Worm (Caenorhabditis elegans): ENCODE measurements around the gene uev-2.

Gene uev-2

ce11 chrIII:5588746-5589145, 5.8 kb downstream of the uev-2 start:
- no peak for TF ChIP-seq ama-1 (optimal IDR thresholded peaks at IDR 0.05)
- TF ChIP-seq ceh-6 (GFP tag; optimal IDR thresholded peaks at IDR 0.05): no peak
- no peak for TF ChIP-seq nhr-11 (tag; optimal IDR thresholded peaks at IDR 0.05)
- TF ChIP-seq K09A11.1 (tag; optimal IDR thresholded peaks at IDR 0.05; ENCODE audit: insufficient read depth): no peak
- no peak for TF ChIP-seq unc-3 (GFP tag; conservative IDR thresholded peaks at IDR 0.05)
- TF ChIP-seq unc-3 (tag; optimal IDR thresholded peaks at IDR 0.05): no peak
- TF ChIP-seq pqm-1 (tag; optimal IDR thresholded peaks at IDR 0.05): no peak
- TF ChIP-seq ceh-14 (tag; optimal IDR thresholded peaks at IDR 0.05): no peak
- TF ChIP-seq pag-3 (tag; optimal IDR thresholded peaks at IDR 0.05; ENCODE audit: borderline replicate concordance): no peak
- no peak for TF ChIP-seq ets-4 (tag; optimal IDR thresholded peaks at IDR 0.05)
- no peak for TF ChIP-seq ceh-9 (tag; optimal IDR thresholded peaks at IDR 0.05)
- TF ChIP-seq pha-4 (tag; optimal IDR thresholded peaks at IDR 0.05): no peak
- no peak for TF ChIP-seq ceh-34 (tag; optimal IDR thresholded peaks at IDR 0.05)
- no peak for TF ChIP-seq pha-2 (tag; optimal IDR thresholded peaks at IDR 0.05)
- TF ChIP-seq ceh-31 (tag; optimal IDR thresholded peaks at IDR 0.05): no peak
- no peak for TF ChIP-seq ceh-45 (GFP tag; IDR thresholded peaks at IDR 0.05)
- TF ChIP-seq pros-1 (tag; optimal IDR thresholded peaks at IDR 0.05): no peak
- TF ChIP-seq eyg-1 (tag; optimal IDR thresholded peaks at IDR 0.05): no peak
- no peak for TF ChIP-seq ceh-18 (tag; optimal IDR thresholded peaks at IDR 0.05)

DNA sequence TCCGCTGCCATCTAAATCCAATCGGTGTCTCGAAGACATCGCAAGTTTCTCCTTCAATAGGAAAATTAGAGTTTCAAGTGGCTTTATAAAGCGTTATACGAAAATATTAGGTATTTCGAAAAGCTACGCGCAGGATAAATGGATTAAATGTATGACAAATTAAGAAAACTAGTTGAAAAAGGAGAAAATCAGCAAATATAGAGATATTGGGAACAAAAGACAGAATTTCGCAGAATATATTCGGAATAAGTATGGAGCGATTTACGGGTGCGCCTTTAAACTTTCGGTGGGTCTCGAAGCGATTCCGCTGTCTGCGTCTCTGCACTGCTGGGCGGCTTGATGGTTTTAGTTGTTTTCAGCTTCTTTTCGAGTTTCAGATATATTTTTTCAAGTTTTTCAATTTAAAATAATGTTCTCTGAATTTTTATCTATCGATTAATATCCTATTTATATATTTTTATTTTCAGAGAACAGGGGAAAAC, 8.8 kb downstream of the uev-2 start, which contains the start of the genes ddx-15 and ucr-1:
ddx-15 (minus strand) TSS at position 51 of the 482 bp plus-strand sequence.
ucr-1 (plus strand) TSS at position 468 of the 482 bp plus-strand sequence.
- TF ChIP-seq tbx-2 (tag; optimal IDR thresholded peaks at IDR 0.05) (peak; percentile 10), ceh-31 (tag; optimal IDR thresholded peaks at IDR 0.05) (peak; percentile 37), dmd-4 (tag; optimal IDR thresholded peaks at IDR 0.05; ENCODE audit: borderline replicate concordance) (no peak), nfya-1 (tag; optimal IDR thresholded peaks at IDR 0.05) (peak; percentile 29), sdc-2 (tag; optimal IDR thresholded peaks at IDR 0.05) (no peak), gmeb-2 (tag; optimal IDR thresholded peaks at IDR 0.05) (no peak), unc-55 (GFP tag; optimal IDR thresholded peaks at IDR 0.05) (peak; percentile 1)

DNA sequence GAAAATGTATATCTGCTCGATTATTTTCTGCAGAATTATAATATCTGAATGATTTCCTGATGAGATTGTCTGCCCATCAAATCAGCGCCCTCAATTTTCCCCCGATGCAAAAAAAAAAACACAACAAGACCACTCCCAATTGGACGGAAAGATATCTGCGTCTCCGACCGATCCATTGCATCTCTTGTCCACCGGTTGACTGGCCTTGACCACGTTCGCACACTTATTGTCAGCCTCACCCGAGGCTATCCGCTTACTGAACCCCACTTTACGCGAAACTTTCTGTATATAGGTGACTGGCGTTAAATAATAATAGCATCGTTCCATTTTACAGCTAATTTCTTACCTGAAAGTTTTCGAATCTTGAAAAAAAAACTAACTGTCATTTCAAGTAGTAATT, 11.4 kb downstream of the uev-2 start:
- TF ChIP-seq rnt-1 (tag; optimal IDR thresholded peaks at IDR 0.05): no peak
- TF ChIP-seq nfya-1 (tag; optimal IDR thresholded peaks at IDR 0.05): peak; percentile 42

- TF ChIP-seq npax-4 (tag; optimal IDR thresholded peaks at IDR 0.05) (no peak), rnt-1 (tag; optimal IDR thresholded peaks at IDR 0.05) (no peak), ceh-30 (tag; optimal IDR thresholded peaks at IDR 0.05) (no peak), T23F11.4 (GFP tag; optimal IDR thresholded peaks at IDR 0.05) (no peak), lim-6 (tag; optimal IDR thresholded peaks at IDR 0.05) (no peak), sox-2 (GFP tag; IDR thresholded peaks at IDR 0.05) (no peak), ttx-3 (tag; optimal IDR thresholded peaks at IDR 0.05) (no peak), sdc-2 (tag; optimal IDR thresholded peaks at IDR 0.05) (no peak), tbx-7 (tag; optimal IDR thresholded peaks at IDR 0.05) (no peak), ref-2 (tag; optimal IDR thresholded peaks at IDR 0.05) (no peak), pqm-1 (tag; optimal IDR thresholded peaks at IDR 0.05) (no peak)
Observed at ce11 chrIII:5595445-5595844, 12.5 kb downstream of the uev-2 start, which contains the start of gene ced-6. Gene ced-6, plus strand, starts transcription at chrIII:5595771.

ce11 chrIII:5599958-5600357, 17.0 kb downstream of the uev-2 start, which contains the start of gene wdr-37:
Gene wdr-37, minus strand, starts transcription at chrIII:5600058.
- TF ChIP-seq K09A11.1 (tag; optimal IDR thresholded peaks at IDR 0.05; ENCODE audit: insufficient read depth) (no peak), ceh-22 (tag; optimal IDR thresholded peaks at IDR 0.05) (no peak), ceh-24 (tag; optimal IDR thresholded peaks at IDR 0.05) (no peak), pax-1 (tag; optimal IDR thresholded peaks at IDR 0.05) (no peak), ztf-16 (tag; optimal IDR thresholded peaks at IDR 0.05) (no peak), ttx-3 (tag; optimal IDR thresholded peaks at IDR 0.05) (no peak), nhr-11 (tag; optimal IDR thresholded peaks at IDR 0.05) (no peak), npax-4 (tag; optimal IDR thresholded peaks at IDR 0.05) (no peak), dve-1 (tag; optimal IDR thresholded peaks at IDR 0.05) (no peak), unc-55 (GFP tag; optimal IDR thresholded peaks at IDR 0.05) (no peak), mec-3 (tag; optimal IDR thresholded peaks at IDR 0.05; ENCODE audit: borderline replicate concordance) (no peak), pag-3 (tag; optimal IDR thresholded peaks at IDR 0.05; ENCODE audit: borderline replicate concordance) (no peak), ceh-6 (GFP tag; optimal IDR thresholded peaks at IDR 0.05) (no peak), hlh-6 (tag; optimal IDR thresholded peaks at IDR 0.05) (no peak), hlh-30 (tag; optimal IDR thresholded peaks at IDR 0.05; ENCODE audit: insufficient read depth) (no peak), fkh-10 (GFP tag; optimal IDR thresholded peaks at IDR 0.05) (no peak), sox-4 (tag; optimal IDR thresholded peaks at IDR 0.05) (no peak)

Data from whole organism, late embryonic.